Fruit fly (Drosophila melanogaster): Measurements from ENCODE around the gene CG11902.

The CG11902 gene

dm6 chr3R:25292864-25293284 is 42.2 kb upstream of the CG11902 start, which contains the start of gene CG31098 (continued):
- TF ChIP-seq Hr4 (GFP tag; optimal IDR thresholded peaks at IDR 0.05) (no peak), CG31627 (GFP tag; optimal IDR thresholded peaks at IDR 0.05) (no peak), eg (GFP tag; IDR thresholded peaks at IDR 0.05) (no peak), acj6 (GFP tag; optimal IDR thresholded peaks at IDR 0.05) (no peak), ss (GFP tag; optimal IDR thresholded peaks at IDR 0.05) (no peak), lz (GFP tag; optimal IDR thresholded peaks at IDR 0.05) (no peak), CG7368 (GFP tag; optimal IDR thresholded peaks at IDR 0.05) (no peak), CG6163 (GFP tag; IDR thresholded peaks at IDR 0.05) (no peak; the same call in 1 of the 3 replicates)

DNA sequence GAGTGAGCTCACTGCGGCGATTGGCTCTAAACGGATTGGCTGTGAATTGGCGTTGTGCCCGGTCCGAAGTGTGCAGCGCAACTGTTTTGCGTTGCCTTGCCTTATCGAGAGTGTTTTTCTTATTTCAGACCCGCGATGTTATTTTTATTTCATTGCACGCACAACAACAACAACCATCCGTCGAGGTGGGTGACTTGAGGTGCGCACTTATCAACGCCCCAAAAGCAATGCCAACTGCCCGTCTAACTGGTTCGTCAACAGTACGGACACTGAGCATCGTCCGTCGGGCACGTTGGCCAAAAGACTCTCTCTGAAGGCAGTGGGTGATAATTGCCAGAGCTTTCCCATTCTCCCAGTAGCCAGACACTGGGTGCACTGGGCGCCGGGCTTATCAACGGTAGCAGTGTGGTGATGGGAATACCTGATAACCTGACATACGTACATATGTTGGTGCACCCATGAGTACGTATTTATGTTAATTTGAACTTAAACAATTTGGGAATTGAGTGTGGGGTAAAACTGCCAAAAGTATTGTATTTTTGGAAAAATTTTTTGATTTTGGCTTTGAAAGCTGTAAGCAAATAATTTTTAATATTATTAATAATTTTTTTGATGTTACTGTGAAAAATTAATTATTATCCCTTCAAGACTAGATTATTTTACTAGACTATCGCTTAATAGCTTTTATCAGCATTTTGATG is 39.6 kb upstream of the CG11902 start, which contains the start of gene CG31102:
CG31102 (minus strand) TSS at position 275 of the 701 bp plus-strand sequence.
- no peak for TF ChIP-seq fd85E (GFP tag; optimal IDR thresholded peaks at IDR 0.05)
- TF ChIP-seq topi (GFP tag; optimal IDR thresholded peaks at IDR 0.05): no peak
- no peak for TF ChIP-seq CG8319 (GFP tag; optimal IDR thresholded peaks at IDR 0.05)
- TF ChIP-seq Hr39 (GFP tag; optimal IDR thresholded peaks at IDR 0.05): no peak
- TF ChIP-seq CG15336 (GFP tag; IDR thresholded peaks at IDR 0.05): no peak
- TF ChIP-seq OdsH (GFP tag; optimal IDR thresholded peaks at IDR 0.05): no peak
- peak; percentile 5 for TF ChIP-seq esn (GFP tag; optimal IDR thresholded peaks at IDR 0.05)
- TF ChIP-seq CG6808 (GFP tag; optimal IDR thresholded peaks at IDR 0.05): no peak
- TF ChIP-seq Eip75B (GFP tag; optimal IDR thresholded peaks at IDR 0.05): no peak
- TF ChIP-seq CG9139 (GFP tag; optimal IDR thresholded peaks at IDR 0.05): no peak
- TF ChIP-seq vri (GFP tag; optimal IDR thresholded peaks at IDR 0.05): peak; percentile 79
- TF ChIP-seq Sox102F (GFP tag; optimal IDR thresholded peaks at IDR 0.05): no peak
- peak; percentile 21 for TF ChIP-seq CG6276 (GFP tag; optimal IDR thresholded peaks at IDR 0.05)
- no peak for TF ChIP-seq CG10631 (GFP tag; optimal IDR thresholded peaks at IDR 0.05)
- no peak for TF ChIP-seq fkh (GFP tag; optimal IDR thresholded peaks at IDR 0.05)
- TF ChIP-seq ss (GFP tag; optimal IDR thresholded peaks at IDR 0.05): peak in 1 of 2 experiments; percentile 4
- TF ChIP-seq Ets21C (GFP tag; optimal IDR thresholded peaks at IDR 0.05): no peak
- no peak for TF ChIP-seq lz (GFP tag; optimal IDR thresholded peaks at IDR 0.05)
- no peak for TF ChIP-seq Sox14 (GFP tag; optimal IDR thresholded peaks at IDR 0.05)
- no peak for TF ChIP-seq cyc (GFP tag; optimal IDR thresholded peaks at IDR 0.05)
- TF ChIP-seq svp (GFP tag): peak; percentile 90
- TF ChIP-seq CG8119 (GFP tag; IDR thresholded peaks at IDR 0.05): no peak
- no peak for TF ChIP-seq Gug (GFP tag; IDR thresholded peaks at IDR 0.05)
- no peak for TF ChIP-seq Smox (GFP tag; optimal IDR thresholded peaks at IDR 0.05)
- TF ChIP-seq CG6163 (GFP tag; IDR thresholded peaks at IDR 0.05): no peak; the same call in 2 of the 3 replicates
- TF ChIP-seq Eip78C (GFP tag): no peak
- TF ChIP-seq CG7368 (GFP tag; optimal IDR thresholded peaks at IDR 0.05): no peak

DNA sequence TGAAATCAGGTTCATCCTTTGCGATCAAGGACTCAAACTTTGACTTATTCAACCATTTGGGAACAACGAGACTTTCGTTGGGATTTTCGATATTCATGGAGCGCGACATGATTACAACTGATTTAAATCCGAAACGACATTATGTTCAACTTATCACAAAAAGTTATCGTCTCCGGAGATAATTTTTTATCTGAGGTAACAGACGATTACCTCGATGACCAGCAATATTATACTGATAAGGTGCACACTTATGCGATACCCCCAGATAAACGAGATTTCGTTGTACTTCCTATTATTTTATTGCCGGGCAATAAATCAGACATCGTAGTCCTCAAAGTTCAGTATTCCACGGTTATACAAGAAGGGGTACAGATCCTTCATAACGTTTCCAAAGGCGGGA is 37.4 kb upstream of the CG11902 start, which contains the start of gene CG31097:
CG31097 (minus strand) TSS at position 101 of the 400 bp plus-strand sequence.
- TF ChIP-seq Hr38 (GFP tag; optimal IDR thresholded peaks at IDR 0.05) (no peak), CG10631 (GFP tag; optimal IDR thresholded peaks at IDR 0.05) (no peak), net (GFP tag; optimal IDR thresholded peaks at IDR 0.05) (no peak), eg (GFP tag; IDR thresholded peaks at IDR 0.05) (no peak), esn (GFP tag; optimal IDR thresholded peaks at IDR 0.05) (no peak), CG4318 (GFP tag; optimal IDR thresholded peaks at IDR 0.05) (no peak), salr (GFP tag; optimal IDR thresholded peaks at IDR 0.05) (no peak), Blimp-1 (GFP tag; optimal IDR thresholded peaks at IDR 0.05) (no peak), CG6163 (GFP tag; IDR thresholded peaks at IDR 0.05) (no peak), achi (GFP tag; optimal IDR thresholded peaks at IDR 0.05) (no peak), Met (GFP tag; optimal IDR thresholded peaks at IDR 0.05) (no peak), CG7368 (GFP tag; optimal IDR thresholded peaks at IDR 0.05) (no peak), acj6 (GFP tag; optimal IDR thresholded peaks at IDR 0.05) (no peak), Lpt (GFP tag; optimal IDR thresholded peaks at IDR 0.05) (no peak), cyc (GFP tag; optimal IDR thresholded peaks at IDR 0.05) (no peak), fd59A (GFP tag; optimal IDR thresholded peaks at IDR 0.05) (no peak)
